Worm (Caenorhabditis elegans): ENCODE data around the gene cku-70.

ce11 chrIII:11123844-11124243, 30.8 kb upstream of the cku-70 start:
- TF ChIP-seq egl-27 (tag; optimal IDR thresholded peaks at IDR 0.05) (no peak), ztf-11 (tag; optimal IDR thresholded peaks at IDR 0.05) (no peak), nhr-77 (tag; optimal IDR thresholded peaks at IDR 0.05) (no peak), elt-2 (tag; optimal IDR thresholded peaks at IDR 0.05) (no peak), elt-3 (tag; optimal IDR thresholded peaks at IDR 0.05) (no peak), nhr-12 (tag; optimal IDR thresholded peaks at IDR 0.05) (no peak), nhr-11 (tag; optimal IDR thresholded peaks at IDR 0.05) (no peak), mdl-1 (tag; optimal IDR thresholded peaks at IDR 0.05) (no peak)
